Fruit fly (Drosophila melanogaster) whole organism, embryonic: ENCODE results near the gene Nagk.

Experiments
- Ada2b ChIP-seq: fragments of 200-800 bp; sonication (Bioruptor generic); IDR thresholded peaks from 2 replicates; pipeline ENCODE4 v1.3.6; 2022; ENCODE audit warnings: missing biosample characterization, missing genetic modification characterization
- Bteb2 ChIP-seq: fragments of 200-800 bp; sonication (Bioruptor generic); optimal IDR thresholded peaks from 2 replicates; lab custom pipeline; 2016; ENCODE audit warnings: missing biosample characterization, missing genetic modification characterization
- C15 ChIP-seq: fragments of 200-800 bp; sonication (Bioruptor generic); IDR thresholded peaks from 3 replicates; pipeline ENCODE4 v1.3.6; 2022; ENCODE audit warnings: missing biosample characterization, missing genetic modification characterization
- CG10959 ChIP-seq: fragments of 200-800 bp; sonication (Bioruptor generic); IDR thresholded peaks from 2 replicates; pipeline ENCODE4 v1.3.6; 2022; ENCODE audit warnings: missing biosample characterization, missing genetic modification characterization
- CG10979 ChIP-seq: fragments of 200-800 bp; sonication (Bioruptor generic); optimal IDR thresholded peaks from 2 replicates; lab custom pipeline; 2018; ENCODE audit warnings: missing biosample characterization, mild to moderate bottlenecking, missing genetic modification characterization, moderate library complexity
- CG12659 ChIP-seq: fragments of 200-800 bp; sonication (Bioruptor generic); optimal IDR thresholded peaks from 3 replicates; lab custom pipeline; 2017; ENCODE audit warnings: mild to moderate bottlenecking, missing biosample characterization, missing genetic modification reagents, missing genetic modification characterization
- CG13296 ChIP-seq: fragments of 200-800 bp; sonication (Bioruptor generic); optimal IDR thresholded peaks from 3 replicates; lab custom pipeline; 2018; ENCODE audit warnings: missing biosample characterization, mild to moderate bottlenecking, missing genetic modification characterization
- CG13775 ChIP-seq: fragments of 200-800 bp; sonication (Bioruptor generic); optimal IDR thresholded peaks from 3 replicates; lab custom pipeline; 2017; ENCODE audit warnings: missing biosample characterization, mild to moderate bottlenecking, missing genetic modification characterization
- CG1529 ChIP-seq: fragments of 200-800 bp; sonication (Bioruptor generic); optimal IDR thresholded peaks from 3 replicates; lab custom pipeline; 2018; ENCODE audit warnings: missing biosample characterization, missing genetic modification characterization
- CG15514 ChIP-seq: fragments of 200-800 bp; sonication (Bioruptor generic); optimal IDR thresholded peaks from 3 replicates; lab custom pipeline; 2017; ENCODE audit warnings: missing biosample characterization, missing genetic modification characterization, mild to moderate bottlenecking, moderate library complexity, missing genetic modification reagents
- CG18599 ChIP-seq: fragments of 200-800 bp; sonication (Bioruptor generic); optimal IDR thresholded peaks from 3 replicates; lab custom pipeline; 2017; ENCODE audit warnings: missing biosample characterization, missing genetic modification characterization, mild to moderate bottlenecking, moderate library complexity, missing genetic modification reagents
- CG2199 ChIP-seq: fragments of 200-800 bp; sonication (Bioruptor generic); IDR thresholded peaks from 3 replicates; pipeline ENCODE4 v1.3.6; 2022; ENCODE audit warnings: missing biosample characterization, missing genetic modification characterization
- CG2678 ChIP-seq: fragments of 200-800 bp; sonication (Bioruptor generic); optimal IDR thresholded peaks from 3 replicates; lab custom pipeline; 2019; ENCODE audit warnings: missing biosample characterization, mild to moderate bottlenecking, missing genetic modification characterization, moderate library complexity
- CG6254 ChIP-seq: fragments of 200-800 bp; sonication (Bioruptor generic); optimal IDR thresholded peaks from 3 replicates; lab custom pipeline; 2017; ENCODE audit warnings: mild to moderate bottlenecking, missing biosample characterization, missing genetic modification reagents, missing genetic modification characterization
- CG6683 ChIP-seq: fragments of 200-800 bp; sonication (Bioruptor generic); optimal IDR thresholded peaks from 2 replicates; lab custom pipeline; 2017; ENCODE audit warnings: missing biosample characterization, mild to moderate bottlenecking, missing genetic modification characterization, missing genetic modification reagents
- CG7556 ChIP-seq: fragments of 200-800 bp; sonication (Bioruptor generic); optimal IDR thresholded peaks from 2 replicates; lab custom pipeline; 2017; ENCODE audit warnings: missing biosample characterization, mild to moderate bottlenecking, missing genetic modification characterization
- CG8290 ChIP-seq, 3 experiments: fragments of 200-800 bp; sonication (Bioruptor generic); optimal IDR thresholded peaks; 2 replicates each; lab custom pipeline; 2016 to 2019; ENCODE audit warnings: missing biosample characterization in 3 of 3, missing genetic modification characterization in 3 of 3, mild to moderate bottlenecking in 2 of 3, moderate library complexity in 1 of 3
- Dfd ChIP-seq, 2 experiments: fragments of >200 bp; optimal IDR thresholded peaks; 2 replicates each; lab custom pipeline; 2017; ENCODE audit warnings: missing biosample characterization in 2 of 2, missing genetic modification characterization in 2 of 2
- Dp ChIP-seq: fragments of 200-800 bp; sonication (Bioruptor generic); optimal IDR thresholded peaks from 2 replicates; lab custom pipeline; 2018; ENCODE audit warnings: missing biosample characterization, mild to moderate bottlenecking, missing genetic modification characterization, moderate library complexity
- Elba2 ChIP-seq: fragments of 200-800 bp; sonication (Bioruptor generic); optimal IDR thresholded peaks from 3 replicates; lab custom pipeline; 2016; ENCODE audit warnings: missing biosample characterization, missing genetic modification characterization
- Fer1 ChIP-seq: fragments of 200-800 bp; sonication (Bioruptor generic); optimal IDR thresholded peaks from 2 replicates; lab custom pipeline; 2017; ENCODE audit warnings: missing biosample characterization, mild to moderate bottlenecking, missing genetic modification characterization
- Hmr ChIP-seq: fragments of 200-800 bp; sonication (Bioruptor generic); optimal IDR thresholded peaks from 3 replicates; lab custom pipeline; 2017; ENCODE audit warnings: mild to moderate bottlenecking, missing biosample characterization, missing genetic modification reagents, missing genetic modification characterization
- Mad ChIP-seq: fragments of 200-800 bp; sonication (Bioruptor generic); optimal IDR thresholded peaks from 2 replicates; lab custom pipeline; 2016; ENCODE audit warnings: missing biosample characterization, missing genetic modification characterization
- Med ChIP-seq: fragments of 200-800 bp; sonication (Bioruptor generic); peaks from one replicate; lab custom pipeline; 2016; ENCODE audit warnings: missing biosample characterization, missing genetic modification characterization, mild to moderate bottlenecking, inconsistent platforms, moderate library complexity
- Meics ChIP-seq: fragments of 200-800 bp; sonication (Bioruptor generic); optimal IDR thresholded peaks from 2 replicates; lab custom pipeline; 2017; ENCODE audit warnings: missing biosample characterization, mild to moderate bottlenecking, missing genetic modification characterization
- Myb ChIP-seq: fragments of 200-800 bp; sonication (Bioruptor generic); optimal IDR thresholded peaks from 2 replicates; lab custom pipeline; 2016; ENCODE audit warnings: missing biosample characterization, missing genetic modification characterization
- NC2α ChIP-seq: fragments of 200-800 bp; sonication (Bioruptor generic); optimal IDR thresholded peaks from 2 replicates; lab custom pipeline; 2016; ENCODE audit warnings: missing biosample characterization, missing genetic modification characterization
- NFAT ChIP-seq: fragments of 200-800 bp; sonication (Bioruptor generic); IDR thresholded peaks from 2 replicates; pipeline ENCODE4 v1.3.6; 2022; ENCODE audit warnings: missing biosample characterization, missing genetic modification characterization
- Side ChIP-seq: fragments of 200-800 bp; sonication (Bioruptor generic); optimal IDR thresholded peaks from 2 replicates; lab custom pipeline; 2016; ENCODE audit warnings: missing biosample characterization, missing genetic modification characterization
- Sry-β ChIP-seq: fragments of 200-800 bp; sonication (Bioruptor generic); optimal IDR thresholded peaks from 2 replicates; lab custom pipeline; 2018; ENCODE audit warnings: missing biosample characterization, mild to moderate bottlenecking, missing genetic modification characterization, moderate library complexity
- Vsx1 ChIP-seq: fragments of 200-800 bp; sonication (Bioruptor generic); optimal IDR thresholded peaks from 2 replicates; lab custom pipeline; 2017; ENCODE audit warnings: missing biosample characterization, mild to moderate bottlenecking, missing genetic modification characterization, missing genetic modification reagents
- ase ChIP-seq: fragments of 200-800 bp; sonication (Bioruptor generic); IDR thresholded peaks from 3 replicates; pipeline ENCODE4 v1.3.6; 2022; ENCODE audit warnings: missing biosample characterization, missing genetic modification characterization
- cad ChIP-seq: fragments of >200 bp; optimal IDR thresholded peaks from 2 replicates; lab custom pipeline; 2017; ENCODE audit warnings: missing biosample characterization, missing genetic modification characterization
- cas ChIP-seq: fragments of 200-800 bp; sonication (Bioruptor generic); IDR thresholded peaks from 2 replicates; pipeline ENCODE4 v1.3.6; 2022; ENCODE audit warnings: missing biosample characterization, missing genetic modification characterization
- chm ChIP-seq: fragments of 200-800 bp; sonication (Bioruptor generic); IDR thresholded peaks from 2 replicates; pipeline ENCODE4 v1.3.6; 2022; ENCODE audit warnings: missing biosample characterization, missing genetic modification characterization
- da ChIP-seq: fragments of 200-800 bp; sonication (Bioruptor generic); optimal IDR thresholded peaks from 2 replicates; lab custom pipeline; 2016; ENCODE audit warnings: missing biosample characterization, missing genetic modification characterization
- fd102C ChIP-seq: fragments of 200-800 bp; sonication (Bioruptor generic); optimal IDR thresholded peaks from 2 replicates; lab custom pipeline; 2018; ENCODE audit warnings: missing biosample characterization, mild to moderate bottlenecking, missing genetic modification characterization, moderate library complexity
- fru ChIP-seq: fragments of >200 bp; optimal IDR thresholded peaks from 2 replicates; lab custom pipeline; 2017
- grn ChIP-seq: fragments of 200-800 bp; sonication (Bioruptor generic); optimal IDR thresholded peaks from 3 replicates; lab custom pipeline; 2017; ENCODE audit warnings: missing biosample characterization, missing genetic modification characterization
- hth ChIP-seq: fragments of >200 bp; optimal IDR thresholded peaks from 2 replicates; lab custom pipeline; 2017; ENCODE audit warnings: inconsistent platforms
- lab ChIP-seq: fragments of 200-800 bp; sonication (Bioruptor generic); optimal IDR thresholded peaks from 3 replicates; lab custom pipeline; 2017; ENCODE audit warnings: missing biosample characterization, missing genetic modification characterization, mild to moderate bottlenecking, moderate library complexity, missing genetic modification reagents
- mirr ChIP-seq: fragments of 200-800 bp; sonication (Bioruptor generic); optimal IDR thresholded peaks from 3 replicates; lab custom pipeline; 2018; ENCODE audit warnings: missing biosample characterization, mild to moderate bottlenecking, missing genetic modification characterization
- nerfin-1 ChIP-seq: fragments of 200-800 bp; sonication (Bioruptor generic); optimal IDR thresholded peaks from 3 replicates; lab custom pipeline; 2019; ENCODE audit warnings: missing biosample characterization, mild to moderate bottlenecking, missing genetic modification characterization, moderate library complexity
- oc ChIP-seq: fragments of 200-800 bp; sonication (Bioruptor generic); optimal IDR thresholded peaks from 2 replicates; lab custom pipeline; 2018; ENCODE audit warnings: missing biosample characterization, mild to moderate bottlenecking, missing genetic modification characterization, moderate library complexity
- scrt ChIP-seq: fragments of 200-800 bp; sonication (Bioruptor generic); optimal IDR thresholded peaks from 2 replicates; lab custom pipeline; 2018; ENCODE audit warnings: missing biosample characterization, mild to moderate bottlenecking, missing genetic modification characterization, moderate library complexity
- sd ChIP-seq: fragments of 200-800 bp; sonication (Bioruptor generic); optimal IDR thresholded peaks from 3 replicates; lab custom pipeline; 2018; ENCODE audit warnings: missing biosample characterization, mild to moderate bottlenecking, missing genetic modification characterization, moderate library complexity
- sens ChIP-seq: fragments of 200-800 bp; sonication (Bioruptor generic); peaks from one replicate; lab custom pipeline; 2016; ENCODE audit warnings: missing biosample characterization, missing genetic modification characterization
- seq ChIP-seq: fragments of 200-800 bp; sonication (Bioruptor generic); IDR thresholded peaks from 2 replicates; pipeline ENCODE4 v1.3.6; 2022; ENCODE audit warnings: missing biosample characterization, missing genetic modification characterization
- ssp ChIP-seq: fragments of 200-800 bp; sonication (Bioruptor generic); IDR thresholded peaks from 2 replicates; pipeline ENCODE4 v1.3.6; 2022; ENCODE audit warnings: missing biosample characterization, missing genetic modification characterization
- usp ChIP-seq: fragments of >200 bp; optimal IDR thresholded peaks from 2 replicates; lab custom pipeline; 2017; ENCODE audit warnings: missing biosample characterization, missing genetic modification characterization
- vvl ChIP-seq: fragments of 200-800 bp; sonication (Bioruptor generic); IDR thresholded peaks from 2 replicates; pipeline ENCODE4 v1.3.6; 2022; ENCODE audit warnings: missing biosample characterization, missing genetic modification characterization
- wdn ChIP-seq: fragments of 200-800 bp; sonication (Bioruptor generic); IDR thresholded peaks from 2 replicates; pipeline ENCODE4 v1.3.6; 2022; ENCODE audit warnings: missing biosample characterization, missing genetic modification characterization

Nagk gene

dm6 chr3R:15354019-15354418 lies 11.0 kb upstream of the Nagk start (continued):
- peak; percentile 4 for TF ChIP-seq CG15514 (GFP tag; lab: Kevin White, UChicago)
- TF ChIP-seq usp = no peak
- no peak for TF ChIP-seq da (GFP tag; lab: Kevin White, UChicago)
- no peak for TF ChIP-seq Dp
- TF ChIP-seq C15 (GFP tag; lab: Robert Waterston, UW) = no peak
- TF ChIP-seq CG7556 (GFP tag; lab: Kevin White, UChicago) = no peak
- TF ChIP-seq Hmr (GFP tag; lab: Kevin White, UChicago) = peak; percentile 25
- TF ChIP-seq hth (lab: Kevin White, UChicago) = no peak
- 0 out of 3 replicates have a peak, but pooled peaks have one; percentile 35 for TF ChIP-seq CG2199 (GFP tag; lab: Robert Waterston, UW)
- TF ChIP-seq seq (GFP tag; lab: Robert Waterston, UW) = no peak
- TF ChIP-seq nerfin-1 (tag; lab: Kevin White, UChicago) = no peak
- TF ChIP-seq CG10979 (tag; lab: Kevin White, UChicago) = no peak
- TF ChIP-seq Myb = no peak
- TF ChIP-seq CG10959 (GFP tag; lab: Robert Waterston, UW) = no peak
- TF ChIP-seq CG6254 (GFP tag; lab: Kevin White, UChicago) = no peak
- TF ChIP-seq wdn (GFP tag; lab: Robert Waterston, UW) = no peak
- TF ChIP-seq cas (GFP tag; lab: Robert Waterston, UW) = no peak
- no peak for TF ChIP-seq Elba2 (GFP tag; lab: Kevin White, UChicago)
- no peak for TF ChIP-seq Bteb2 (GFP tag; lab: Kevin White, UChicago)
- no peak for TF ChIP-seq sd (tag; lab: Kevin White, UChicago)
- no peak for TF ChIP-seq CG1529 (GFP tag; lab: Kevin White, UChicago)
- no peak for TF ChIP-seq ssp (GFP tag; lab: Robert Waterston, UW)
- no peak for TF ChIP-seq CG6683 (GFP tag; lab: Kevin White, UChicago)
- peak; percentile 38 for TF ChIP-seq CG13296 (GFP tag; lab: Kevin White, UChicago)
- peak; percentile 24 for TF ChIP-seq CG2678 (tag; lab: Kevin White, UChicago)
- no peak for TF ChIP-seq fru (lab: Kevin White, UChicago)
- TF ChIP-seq Side (GFP tag; lab: Kevin White, UChicago) = no peak
- peak; percentile 48 for TF ChIP-seq lab (GFP tag; lab: Kevin White, UChicago)
- no peak for TF ChIP-seq Mad (GFP tag; lab: Kevin White, UChicago)
- TF ChIP-seq Meics (GFP tag; lab: Kevin White, UChicago) = peak; percentile 5
- TF ChIP-seq ase = no peak
- TF ChIP-seq CG18599 (GFP tag; lab: Kevin White, UChicago) = peak; percentile 20
- no peak for TF ChIP-seq Vsx1
- peak; percentile 34 for TF ChIP-seq Fer1
- TF ChIP-seq CG13775 = no peak
- no peak for TF ChIP-seq Ada2b (GFP tag; lab: Robert Waterston, UW)
- 0 out of 2 replicates have a peak, but pooled peaks have one; percentile 21 for TF ChIP-seq chm
- TF ChIP-seq scrt (GFP tag; lab: Kevin White, UChicago) = no peak
- peak; percentile 61 for TF ChIP-seq sens
- TF ChIP-seq vvl = no peak
- TF ChIP-seq Med = peak; percentile 67
- TF ChIP-seq CG12659 = no peak
- TF ChIP-seq cad (GFP tag; lab: Kevin White, UChicago) = no peak
- TF ChIP-seq Sry-β = no peak
- TF ChIP-seq Dfd (GFP tag; optimal IDR thresholded peaks at IDR 0.05; lab: Kevin White, UChicago) = no peak
- TF ChIP-seq CG8290 (GFP tag; optimal IDR thresholded peaks at IDR 0.05; lab: Kevin White, UChicago) = no peak
- no peak for TF ChIP-seq CG8290 (tag; optimal IDR thresholded peaks at IDR 0.05; lab: Kevin White, UChicago)
- TF ChIP-seq NFAT (GFP tag; lab: Robert Waterston, UW) = no peak
- no peak for TF ChIP-seq fd102C (GFP tag; lab: Kevin White, UChicago)
- no peak for TF ChIP-seq oc
- no peak for TF ChIP-seq grn (GFP tag; lab: Kevin White, UChicago)
- TF ChIP-seq mirr = no peak
- no peak for TF ChIP-seq NC2α (GFP tag; lab: Kevin White, UChicago)
